Fruit fly (Drosophila melanogaster): ENCODE data around the gene CG3847.

The CG3847 gene

dm6 chrX:6316858-6317474, 29.9 kb upstream of the CG3847 start (continued):
- TF ChIP-seq CG16863 (GFP tag; optimal IDR thresholded peaks at IDR 0.05) (peak; percentile 46), CG17186 (GFP tag; optimal IDR thresholded peaks at IDR 0.05) (no peak), CG8089 (GFP tag; optimal IDR thresholded peaks at IDR 0.05) (peak; percentile 8), rib (GFP tag; IDR thresholded peaks at IDR 0.05) (no peak), CG33213 (GFP tag; optimal IDR thresholded peaks at IDR 0.05) (no peak), gfzf (GFP tag; optimal IDR thresholded peaks at IDR 0.05) (no peak), bsh (GFP tag; optimal IDR thresholded peaks at IDR 0.05) (peak in 1 of 2 experiments; percentile 49), Awh (GFP tag; IDR thresholded peaks at IDR 0.05) (peak; percentile 50; the same call in 1 of the 2 replicates), CG17361 (GFP tag; IDR thresholded peaks at IDR 0.05) (no peak; the same call in 2 of the 3 replicates), CG1024 (GFP tag; IDR thresholded peaks at IDR 0.05) (no peak), btn (GFP tag; optimal IDR thresholded peaks at IDR 0.05) (no peak), dimm (GFP tag; IDR thresholded peaks at IDR 0.05) (0 out of 2 replicates have a peak, but pooled peaks have one; percentile 29), trem (tag; optimal IDR thresholded peaks at IDR 0.05) (no peak), CG31365 (tag; optimal IDR thresholded peaks at IDR 0.05) (no peak), CG13894 (tag; optimal IDR thresholded peaks at IDR 0.05) (peak; percentile 71), CG6854 (GFP tag; optimal IDR thresholded peaks at IDR 0.05) (peak; percentile 63), Abd-B (GFP tag; optimal IDR thresholded peaks at IDR 0.05) (peak; percentile 32), Six4 (GFP tag; optimal IDR thresholded peaks at IDR 0.05) (peak; percentile 28), CG1602 (GFP tag; optimal IDR thresholded peaks at IDR 0.05) (no peak), CG42726 (GFP tag; IDR thresholded peaks at IDR 0.05; ENCODE audit: partially characterized antibody) (no peak), CTCF (GFP tag; optimal IDR thresholded peaks at IDR 0.05) (peak; percentile 5), toy (GFP tag; IDR thresholded peaks at IDR 0.05) (0 out of 2 replicates have a peak, but pooled peaks have one; percentile 16), CG17328 (GFP tag; IDR thresholded peaks at IDR 0.05) (peak; percentile 68), CG33557 (GFP tag; optimal IDR thresholded peaks at IDR 0.05) (no peak), ara (GFP tag; IDR thresholded peaks at IDR 0.05) (peak; percentile 33; the same call in 1 of the 2 replicates), slou (GFP tag; optimal IDR thresholded peaks at IDR 0.05) (peak; percentile 1), Max (GFP tag; optimal IDR thresholded peaks at IDR 0.05) (peak; percentile 35), HLH4C (GFP tag; IDR thresholded peaks at IDR 0.05; ENCODE audit: partially characterized antibody) (no peak), jing (GFP tag; optimal IDR thresholded peaks at IDR 0.05) (no peak), CG10565 (GFP tag; optimal IDR thresholded peaks at IDR 0.05) (no peak), Dref (GFP tag; IDR thresholded peaks at IDR 0.05) (no peak), amos (GFP tag; IDR thresholded peaks at IDR 0.05; ENCODE audit: partially characterized antibody) (no peak), Stat92E (GFP tag; optimal IDR thresholded peaks at IDR 0.05) (no peak), D (optimal IDR thresholded peaks at IDR 0.05) (no peak), D (GFP tag; optimal IDR thresholded peaks at IDR 0.05) (peak; percentile 34), lilli (GFP tag; optimal IDR thresholded peaks at IDR 0.05) (peak; percentile 57), ssp (GFP tag; IDR thresholded peaks at IDR 0.05) (peak; percentile 41; the same call in 1 of the 2 replicates), Lhr (GFP tag; optimal IDR thresholded peaks at IDR 0.05) (no peak), CG31441 (GFP tag; IDR thresholded peaks at IDR 0.05) (peak; percentile 51), pb (GFP tag; optimal IDR thresholded peaks at IDR 0.05) (peak; percentile 35), disco-r (GFP tag; optimal IDR thresholded peaks at IDR 0.05) (peak; percentile 10), CG8359 (GFP tag; optimal IDR thresholded peaks at IDR 0.05; ENCODE audit: borderline replicate concordance) (no peak), CG6689 (GFP tag; IDR thresholded peaks at IDR 0.05) (peak; percentile 59), sens (GFP tag) (peak; percentile 79), Doc2 (GFP tag; IDR thresholded peaks at IDR 0.05) (no peak), H15 (GFP tag; IDR thresholded peaks at IDR 0.05) (peak; percentile 61; the same call in 2 of the 3 replicates), CG32767 (GFP tag; IDR thresholded peaks at IDR 0.05) (peak; percentile 25; the same call in 1 of the 2 replicates), Gsc (GFP tag; IDR thresholded peaks at IDR 0.05) (no peak), unc-4 (GFP tag; IDR thresholded peaks at IDR 0.05; ENCODE audit: partially characterized antibody) (no peak), oc (tag; optimal IDR thresholded peaks at IDR 0.05) (no peak)
